Worm (Caenorhabditis elegans) whole organism, midembryonic: ENCODE results near the gene sri-60.

Experiments used
- flt-1 ChIP-seq: fragments of 200-800 bp; sonication (Bioruptor generic); IDR thresholded peaks from 2 replicates; pipeline ENCODE4 v1.3.6; 2022; ENCODE audit warnings: missing genetic modification characterization, missing compliant biosample characterization
- med-1 ChIP-seq: sonication (generic microtip); optimal IDR thresholded peaks from 2 replicates; lab custom pipeline; 2017; ENCODE audit warnings: missing genetic modification characterization, mild to moderate bottlenecking, missing compliant biosample characterization, antibody characterized with exemption, missing genetic modification reagents; ENCODE audit not compliant: insufficient read depth

DNA sequence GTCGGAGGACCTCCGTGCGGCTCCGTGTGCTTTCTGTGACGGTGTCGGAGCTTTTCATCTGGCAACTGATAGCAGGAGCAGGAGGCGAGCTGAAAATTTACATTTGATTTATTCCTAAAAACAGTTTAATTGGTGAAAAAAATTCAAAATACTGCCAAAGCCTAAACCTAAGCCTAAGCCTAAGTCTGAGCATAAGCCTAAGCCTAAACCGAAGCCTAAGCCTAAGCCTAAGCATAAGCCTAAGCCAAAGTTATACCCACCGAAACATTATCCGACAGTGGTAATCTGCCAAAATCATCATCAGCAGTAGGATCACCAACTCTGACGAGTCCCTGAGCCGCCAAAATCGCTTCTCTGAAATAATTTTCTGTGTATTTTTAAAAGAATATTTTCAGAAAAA lies 17.9 kb downstream of the sri-60 start:
- no peak for TF ChIP-seq med-1 (GFP tag; lab: Kevin White, UChicago)
- TF ChIP-seq flt-1: no peak
